4 fruit fly cellular contexts compared by ENCODE assay signal in the genomic region with DNA sequence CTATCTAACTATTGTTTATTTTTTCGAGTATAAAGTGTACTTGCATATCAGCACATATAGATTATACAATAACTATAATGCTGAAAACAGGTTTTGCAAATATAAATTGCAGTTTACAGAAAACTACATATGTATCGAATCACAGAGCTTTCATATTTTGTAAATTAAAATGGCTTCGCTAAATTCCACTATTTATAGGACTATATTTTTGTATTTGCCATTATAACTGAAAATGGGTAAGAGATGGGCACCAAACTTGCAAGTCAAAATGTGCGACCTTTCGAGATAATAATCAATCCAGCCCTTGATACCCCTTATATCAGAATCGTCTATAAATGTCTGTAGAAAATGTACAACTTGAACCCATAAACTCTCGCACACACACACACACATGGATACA.
TF ChIP-seq lines count a peak whose summit lies in the region.

No protein-coding gene starts in this region.

- no peak for TF ChIP-seq CTCF in whole organism, embryonic (GFP tag; optimal IDR thresholded peaks at IDR 0.05; lab: Kevin White, UChicago)

TF ChIP-seq in whole organism, adult, 20 proteins besides CTCF, POLR2A, EP300 and RAD21:
- TF ChIP-seq CG7045 (GFP tag; optimal IDR thresholded peaks at IDR 0.05; lab: Kevin White, UChicago) (no peak), CG11617 (GFP tag; optimal IDR thresholded peaks at IDR 0.05; lab: Kevin White, UChicago) (peak; percentile 4), kay (GFP tag; lab: Kevin White, UChicago; ENCODE audit: borderline replicate concordance) (peak; percentile 36)

TF ChIP-seq in whole organism, embryonic, 481 proteins besides CTCF, POLR2A, EP300 and RAD21 (continues in another document):
- TF ChIP-seq CG31365 (tag; optimal IDR thresholded peaks at IDR 0.05; lab: Kevin White, UChicago), result no peak
- TF ChIP-seq Pdp1 (GFP tag; optimal IDR thresholded peaks at IDR 0.05; lab: Kevin White, UChicago), result peak in 1 of 2 experiments; percentile 4
- TF ChIP-seq tin (GFP tag; optimal IDR thresholded peaks at IDR 0.05; lab: Kevin White, UChicago), result no peak
- TF ChIP-seq slbo (GFP tag; IDR thresholded peaks at IDR 0.05; lab: Robert Waterston, UW), result no peak
- TF ChIP-seq B-H1 (GFP tag; IDR thresholded peaks at IDR 0.05; lab: Robert Waterston, UW), result no peak
- peak in 1 of 2 experiments; percentile 31 for TF ChIP-seq eve (GFP tag; optimal IDR thresholded peaks at IDR 0.05; lab: Kevin White, UChicago)
- TF ChIP-seq CG12104 (GFP tag; optimal IDR thresholded peaks at IDR 0.05; lab: Kevin White, UChicago), result no peak
- TF ChIP-seq p53 (GFP tag; optimal IDR thresholded peaks at IDR 0.05; lab: Kevin White, UChicago), result no peak
- no peak for TF ChIP-seq wek (GFP tag; optimal IDR thresholded peaks at IDR 0.05; lab: Kevin White, UChicago)
- peak; percentile 44; the same call in 1 of the 3 replicates for TF ChIP-seq CG17361 (GFP tag; IDR thresholded peaks at IDR 0.05; lab: Robert Waterston, UW)
- no peak for TF ChIP-seq C15 (GFP tag; IDR thresholded peaks at IDR 0.05; lab: Robert Waterston, UW)
- no peak for TF ChIP-seq Jarid2 (GFP tag; optimal IDR thresholded peaks at IDR 0.05; lab: Kevin White, UChicago)
- peak; percentile 19 for TF ChIP-seq CG18262 (tag; optimal IDR thresholded peaks at IDR 0.05; lab: Kevin White, UChicago)
- peak; percentile 78 for TF ChIP-seq sens (GFP tag; lab: Kevin White, UChicago)
- no peak for TF ChIP-seq Lpt (GFP tag; optimal IDR thresholded peaks at IDR 0.05; lab: Kevin White, UChicago)
- no peak for TF ChIP-seq CG4730 (GFP tag; IDR thresholded peaks at IDR 0.05; lab: Robert Waterston, UW)
- no peak for TF ChIP-seq CG6791 (GFP tag; IDR thresholded peaks at IDR 0.05; lab: Robert Waterston, UW; ENCODE audit: partially characterized antibody)
- no peak for TF ChIP-seq CG15696 (tag; optimal IDR thresholded peaks at IDR 0.05; lab: Kevin White, UChicago)
- TF ChIP-seq Lhr (GFP tag; optimal IDR thresholded peaks at IDR 0.05; lab: Kevin White, UChicago), result no peak
- TF ChIP-seq CG16863 (GFP tag; optimal IDR thresholded peaks at IDR 0.05; lab: Kevin White, UChicago), result no peak
- TF ChIP-seq fd96Cb (tag; optimal IDR thresholded peaks at IDR 0.05; lab: Kevin White, UChicago), result peak; percentile 18
- peak; percentile 5 for TF ChIP-seq nmo (GFP tag; optimal IDR thresholded peaks at IDR 0.05; lab: Kevin White, UChicago)
- peak in 1 of 3 experiments; percentile 19 for TF ChIP-seq lola (GFP tag; optimal IDR thresholded peaks at IDR 0.05; lab: Kevin White, UChicago)
- TF ChIP-seq CG15601 (tag; optimal IDR thresholded peaks at IDR 0.05; lab: Kevin White, UChicago), result no peak
- TF ChIP-seq CG12236 (GFP tag; optimal IDR thresholded peaks at IDR 0.05; lab: Kevin White, UChicago), result no peak
- TF ChIP-seq Ssrp (tag; optimal IDR thresholded peaks at IDR 0.05; lab: Kevin White, UChicago), result peak; percentile 5
- peak; percentile 12 for TF ChIP-seq CG7556 (GFP tag; optimal IDR thresholded peaks at IDR 0.05; lab: Kevin White, UChicago)
- no peak for TF ChIP-seq Dek (tag; optimal IDR thresholded peaks at IDR 0.05; lab: Kevin White, UChicago)

TF ChIP-seq in whole organism, prepupa, 60 proteins besides CTCF, POLR2A, EP300 and RAD21 (continues in another document):
- peak; percentile 27; the same call in 1 of the 3 replicates for TF ChIP-seq CG8119 (GFP tag; IDR thresholded peaks at IDR 0.05; lab: Robert Waterston, UW)
- no peak for TF ChIP-seq esn (GFP tag; optimal IDR thresholded peaks at IDR 0.05; lab: Kevin White, UChicago)
- TF ChIP-seq CG3032 (tag; optimal IDR thresholded peaks at IDR 0.05; lab: Kevin White, UChicago), result peak; percentile 29
- TF ChIP-seq Eip75B (GFP tag; optimal IDR thresholded peaks at IDR 0.05; lab: Kevin White, UChicago), result peak; percentile 12
- TF ChIP-seq CG10669 (GFP tag; optimal IDR thresholded peaks at IDR 0.05; lab: Kevin White, UChicago), result peak; percentile 2
- 0 out of 2 replicates have a peak, but pooled peaks have one; percentile 10 for TF ChIP-seq Gug (GFP tag; IDR thresholded peaks at IDR 0.05; lab: Robert Waterston, UW)
- peak; percentile 11 for TF ChIP-seq Sox14 (GFP tag; optimal IDR thresholded peaks at IDR 0.05; lab: Kevin White, UChicago)
- TF ChIP-seq CG11294 (GFP tag; IDR thresholded peaks at IDR 0.05; lab: Robert Waterston, UW), result no peak
- TF ChIP-seq CG6163 (GFP tag; IDR thresholded peaks at IDR 0.05; lab: Robert Waterston, UW), result no peak; the same call in 2 of the 3 replicates
- TF ChIP-seq fd59A (GFP tag; optimal IDR thresholded peaks at IDR 0.05; lab: Kevin White, UChicago), result peak; percentile 35
- TF ChIP-seq Eip78C (GFP tag; lab: Kevin White, UChicago), result peak; percentile 67
- TF ChIP-seq Lpt (GFP tag; optimal IDR thresholded peaks at IDR 0.05; lab: Kevin White, UChicago), result no peak
- TF ChIP-seq salr (GFP tag; optimal IDR thresholded peaks at IDR 0.05; lab: Kevin White, UChicago), result peak in 1 of 2 experiments; percentile 36
- TF ChIP-seq OdsH (GFP tag; optimal IDR thresholded peaks at IDR 0.05; lab: Kevin White, UChicago), result peak; percentile 11
- peak; percentile 21 for TF ChIP-seq CG6808 (GFP tag; optimal IDR thresholded peaks at IDR 0.05; lab: Kevin White, UChicago)
- no peak for TF ChIP-seq eg (GFP tag; IDR thresholded peaks at IDR 0.05; lab: Robert Waterston, UW)
- no peak for TF ChIP-seq CG8632 (GFP tag; optimal IDR thresholded peaks at IDR 0.05; lab: Kevin White, UChicago)
- TF ChIP-seq Ets96B (tag; optimal IDR thresholded peaks at IDR 0.05; lab: Kevin White, UChicago), result peak; percentile 18
- peak; percentile 12 for TF ChIP-seq acj6 (GFP tag; optimal IDR thresholded peaks at IDR 0.05; lab: Kevin White, UChicago)
- TF ChIP-seq Hr4 (GFP tag; optimal IDR thresholded peaks at IDR 0.05; lab: Kevin White, UChicago), result peak; percentile 36
- TF ChIP-seq CG6792 (GFP tag; optimal IDR thresholded peaks at IDR 0.05; lab: Kevin White, UChicago), result no peak
- TF ChIP-seq CG8319 (GFP tag; optimal IDR thresholded peaks at IDR 0.05; lab: Kevin White, UChicago), result no peak
- TF ChIP-seq CG4318 (GFP tag; optimal IDR thresholded peaks at IDR 0.05; lab: Kevin White, UChicago), result peak; percentile 28
- TF ChIP-seq CG6276 (GFP tag; optimal IDR thresholded peaks at IDR 0.05; lab: Kevin White, UChicago), result peak; percentile 6
- TF ChIP-seq CG32006 (GFP tag; optimal IDR thresholded peaks at IDR 0.05; lab: Kevin White, UChicago), result peak; percentile 57
- TF ChIP-seq Hr39 (GFP tag; optimal IDR thresholded peaks at IDR 0.05; lab: Kevin White, UChicago), result no peak
- TF ChIP-seq CG15336 (GFP tag; IDR thresholded peaks at IDR 0.05; lab: Robert Waterston, UW), result 0 out of 2 replicates have a peak, but pooled peaks have one; percentile 20
- peak; percentile 39 for TF ChIP-seq pdm3 (GFP tag; optimal IDR thresholded peaks at IDR 0.05; lab: Kevin White, UChicago)
- TF ChIP-seq CG10631 (GFP tag; optimal IDR thresholded peaks at IDR 0.05; lab: Kevin White, UChicago), result peak; percentile 23

TF ChIP-seq in whole organism, pupa, 21 proteins besides CTCF, POLR2A, EP300 and RAD21:
- peak; percentile 15 for TF ChIP-seq CG8301 (tag; optimal IDR thresholded peaks at IDR 0.05; lab: Kevin White, UChicago)
- TF ChIP-seq CG17806 (tag; optimal IDR thresholded peaks at IDR 0.05; lab: Kevin White, UChicago), result peak; percentile 6
- TF ChIP-seq CG8159 (tag; optimal IDR thresholded peaks at IDR 0.05; lab: Kevin White, UChicago), result peak; percentile 39
- TF ChIP-seq CG4496 (GFP tag; IDR thresholded peaks at IDR 0.05; lab: Robert Waterston, UW), result peak; percentile 38; the same call in 1 of the 3 replicates
- TF ChIP-seq CG34367 (tag; optimal IDR thresholded peaks at IDR 0.05; lab: Kevin White, UChicago), result peak; percentile 14
- peak; percentile 6 for TF ChIP-seq CG15710 (tag; optimal IDR thresholded peaks at IDR 0.05; lab: Kevin White, UChicago)
- TF ChIP-seq gl (tag; optimal IDR thresholded peaks at IDR 0.05; lab: Kevin White, UChicago), result no peak
- TF ChIP-seq CG9948 (tag; optimal IDR thresholded peaks at IDR 0.05; lab: Kevin White, UChicago), result peak; percentile 22
- TF ChIP-seq Pif1A (GFP tag; optimal IDR thresholded peaks at IDR 0.05; lab: Kevin White, UChicago), result no peak
- peak; percentile 64 for TF ChIP-seq CG14655 (GFP tag; optimal IDR thresholded peaks at IDR 0.05; lab: Kevin White, UChicago)
- TF ChIP-seq CG12605 (GFP tag; IDR thresholded peaks at IDR 0.05; lab: Robert Waterston, UW), result 0 out of 2 replicates have a peak, but pooled peaks have one; percentile 5
- no peak for TF ChIP-seq CG32121 (GFP tag; IDR thresholded peaks at IDR 0.05; lab: Robert Waterston, UW)
